Worm (Caenorhabditis elegans) whole organism, early embryonic: ENCODE data around the gene msp-36.

Experiments
- B0310.2 ChIP-seq: sonication (generic microtip); optimal IDR thresholded peaks from 2 replicates; lab custom pipeline; 2016; ENCODE audit warnings: mild to moderate bottlenecking, missing genetic modification characterization, missing compliant biosample characterization
- F13C5.2 ChIP-seq: sonication (generic microtip); optimal IDR thresholded peaks from 2 replicates; lab custom pipeline; 2017; ENCODE audit warnings: mild to moderate bottlenecking, missing genetic modification characterization, inconsistent platforms, missing compliant biosample characterization
- aly-1 ChIP-seq: sonication (generic microtip); optimal IDR thresholded peaks from 2 replicates; lab custom pipeline; 2016; ENCODE audit warnings: missing genetic modification characterization, missing compliant biosample characterization
- ama-1 ChIP-seq: fragments of 150-350 bp; optimal IDR thresholded peaks from 2 replicates; lab custom pipeline; 2014
- ceh-13 ChIP-seq: fragments of 200-800 bp; sonication (Bioruptor generic); optimal IDR thresholded peaks from 2 replicates; lab custom pipeline; 2018; ENCODE audit warnings: mild to moderate bottlenecking, missing genetic modification characterization, missing compliant biosample characterization
- ceh-36 ChIP-seq: sonication (generic microtip); optimal IDR thresholded peaks from 2 replicates; lab custom pipeline; 2016; ENCODE audit warnings: missing genetic modification characterization, inconsistent platforms, missing compliant biosample characterization
- ets-7 ChIP-seq: sonication (generic microtip); optimal IDR thresholded peaks from 2 replicates; lab custom pipeline; 2016; ENCODE audit warnings: missing genotype, missing genetic modification characterization, missing compliant biosample characterization
- flt-1 ChIP-seq: fragments of 200-800 bp; sonication (Bioruptor generic); IDR thresholded peaks from 2 replicates; pipeline ENCODE4 v1.3.6; 2022; ENCODE audit warnings: missing genetic modification characterization, missing compliant biosample characterization
- hmbx-1 ChIP-seq: sonication (generic microtip); optimal IDR thresholded peaks from 2 replicates; lab custom pipeline; 2016; ENCODE audit warnings: mild to moderate bottlenecking, missing genetic modification characterization, missing compliant biosample characterization
- hmg-4 ChIP-seq: fragments of 200-800 bp; sonication (Bioruptor generic); optimal IDR thresholded peaks from 2 replicates; lab custom pipeline; 2018; ENCODE audit warnings: mild to moderate bottlenecking, missing genetic modification characterization, missing compliant biosample characterization
- hnd-1 ChIP-seq: sonication (generic microtip); optimal IDR thresholded peaks from 2 replicates; lab custom pipeline; 2016; ENCODE audit warnings: missing genetic modification characterization, missing compliant biosample characterization
- pes-1 ChIP-seq: fragments of 200-800 bp; sonication (Bioruptor generic); IDR thresholded peaks from 2 replicates; pipeline ENCODE4 v1.3.6; 2022; ENCODE audit warnings: missing genetic modification reagents, missing genetic modification characterization, missing compliant biosample characterization
- scrt-1 ChIP-seq: fragments of 200-800 bp; sonication (Bioruptor generic); IDR thresholded peaks from 2 replicates; pipeline ENCODE4 v1.3.6; 2022; ENCODE audit warnings: missing genetic modification characterization, missing compliant biosample characterization
- sea-1 ChIP-seq: fragments of 200-800 bp; sonication (Bioruptor generic); conservative IDR thresholded peaks from 2 replicates; pipeline ENCODE4 v1.3.6; 2022; ENCODE audit warnings: missing genetic modification characterization, missing compliant biosample characterization
- tbx-11 ChIP-seq: fragments of 200-800 bp; sonication (Bioruptor generic); IDR thresholded peaks from 2 replicates; pipeline ENCODE4 v1.3.6; 2022; ENCODE audit warnings: missing genetic modification characterization, missing compliant biosample characterization
- tbx-37 ChIP-seq: fragments of 200-800 bp; sonication (Bioruptor generic); conservative IDR thresholded peaks from 2 replicates; pipeline ENCODE4 v1.3.6; 2022; ENCODE audit warnings: missing genetic modification reagents, missing genetic modification characterization, missing compliant biosample characterization
- tra-4 ChIP-seq: sonication (generic microtip); optimal IDR thresholded peaks from 2 replicates; lab custom pipeline; 2017; ENCODE audit warnings: missing genetic modification characterization, missing compliant biosample characterization

The msp-36 gene

ce11 chrIV:10095171-10095570 is at the start of gene msp-36, which contains the start of gene C04G2.5:
TSS of gene msp-36 (plus strand) at chrIV:10095433.
TSS of gene C04G2.5 (minus strand) at chrIV:10095271.
- TF ChIP-seq ceh-13 (GFP tag; lab: Kevin White, UChicago) (no peak), flt-1 (GFP tag; lab: Robert Waterston, UW) (no peak), F13C5.2 (tag; lab: Kevin White, UChicago) (no peak), hmbx-1 (tag; lab: Kevin White, UChicago) (no peak), pes-1 (GFP tag; lab: Robert Waterston, UW) (no peak)

ce11 chrIV:10046005-10046404 is 49.2 kb upstream of the msp-36 start:
- no peak for TF ChIP-seq pes-1 (GFP tag; lab: Robert Waterston, UW)
- no peak for TF ChIP-seq B0310.2 (tag; lab: Kevin White, UChicago)
- TF ChIP-seq aly-1 (tag; lab: Kevin White, UChicago), result no peak
- no peak for TF ChIP-seq flt-1 (GFP tag; lab: Robert Waterston, UW)
- TF ChIP-seq ceh-13 (GFP tag; lab: Kevin White, UChicago), result no peak
- TF ChIP-seq sea-1 (GFP tag; lab: Robert Waterston, UW), result no peak
- no peak for TF ChIP-seq tbx-11 (GFP tag; lab: Robert Waterston, UW)
- no peak for TF ChIP-seq tbx-37 (GFP tag; lab: Robert Waterston, UW)
- TF ChIP-seq hnd-1 (tag; lab: Kevin White, UChicago), result no peak
- no peak for TF ChIP-seq tra-4 (tag; lab: Kevin White, UChicago)
- TF ChIP-seq hmg-4 (GFP tag; lab: Kevin White, UChicago), result no peak
- no peak for TF ChIP-seq hmbx-1 (tag; lab: Kevin White, UChicago)
- no peak for TF ChIP-seq ets-7 (tag; lab: Kevin White, UChicago)
- no peak for TF ChIP-seq scrt-1 (GFP tag; lab: Robert Waterston, UW)
- no peak for TF ChIP-seq ceh-36 (tag; lab: Kevin White, UChicago)

- TF ChIP-seq hmbx-1 (tag; lab: Kevin White, UChicago) (no peak), scrt-1 (GFP tag; lab: Robert Waterston, UW) (no peak), ceh-36 (tag; lab: Kevin White, UChicago) (no peak), B0310.2 (tag; lab: Kevin White, UChicago) (no peak), ets-7 (tag; lab: Kevin White, UChicago) (no peak), tbx-37 (GFP tag; lab: Robert Waterston, UW) (no peak), aly-1 (tag; lab: Kevin White, UChicago) (no peak), flt-1 (GFP tag; lab: Robert Waterston, UW) (no peak), F13C5.2 (tag; lab: Kevin White, UChicago) (no peak), pes-1 (GFP tag; lab: Robert Waterston, UW) (no peak), hnd-1 (tag; lab: Kevin White, UChicago) (no peak), tra-4 (tag; lab: Kevin White, UChicago) (no peak), hmg-4 (GFP tag; lab: Kevin White, UChicago) (no peak), tbx-11 (GFP tag; lab: Robert Waterston, UW) (no peak), sea-1 (GFP tag; lab: Robert Waterston, UW) (no peak)
Observed at ce11 chrIV:10047108-10047507, 48.1 kb upstream of the msp-36 start, which contains the start of gene T04B2.3. TSS of gene T04B2.3 (plus strand) at chrIV:10047408.

ce11 chrIV:10048268-10048667 is 47.0 kb upstream of the msp-36 start:
- no peak for TF ChIP-seq F13C5.2 (tag; lab: Kevin White, UChicago)
- no peak for TF ChIP-seq ets-7 (tag; lab: Kevin White, UChicago)
- TF ChIP-seq sea-1 (GFP tag; lab: Robert Waterston, UW), result no peak

- TF ChIP-seq tbx-37 (GFP tag; lab: Robert Waterston, UW) (no peak), aly-1 (tag; lab: Kevin White, UChicago) (no peak)
Observed at ce11 chrIV:10051088-10051487, 44.1 kb upstream of the msp-36 start, which contains the start of gene T04B2.8. TSS of gene T04B2.8 (minus strand) at chrIV:10051188.

ce11 chrIV:10053550-10053949 is 41.7 kb upstream of the msp-36 start, which contains the start of gene srv-12:
TSS of gene srv-12 (minus strand) at chrIV:10053650.
- TF ChIP-seq F13C5.2 (tag; lab: Kevin White, UChicago) (no peak), pes-1 (GFP tag; lab: Robert Waterston, UW) (no peak), ets-7 (tag; lab: Kevin White, UChicago) (no peak), tbx-11 (GFP tag; lab: Robert Waterston, UW) (no peak), ceh-36 (tag; lab: Kevin White, UChicago) (no peak), aly-1 (tag; lab: Kevin White, UChicago) (no peak), flt-1 (GFP tag; lab: Robert Waterston, UW) (no peak), scrt-1 (GFP tag; lab: Robert Waterston, UW) (no peak), hmbx-1 (tag; lab: Kevin White, UChicago) (no peak), hmg-4 (GFP tag; lab: Kevin White, UChicago) (no peak), ceh-13 (GFP tag; lab: Kevin White, UChicago) (no peak), B0310.2 (tag; lab: Kevin White, UChicago) (no peak), hnd-1 (tag; lab: Kevin White, UChicago) (no peak)

- TF ChIP-seq ceh-36 (tag; lab: Kevin White, UChicago), result no peak
- TF ChIP-seq tbx-11 (GFP tag; lab: Robert Waterston, UW), result no peak
- no peak for TF ChIP-seq F13C5.2 (tag; lab: Kevin White, UChicago)
- TF ChIP-seq sea-1 (GFP tag; lab: Robert Waterston, UW), result no peak
- no peak for TF ChIP-seq tra-4 (tag; lab: Kevin White, UChicago)
- no peak for TF ChIP-seq pes-1 (GFP tag; lab: Robert Waterston, UW)
- no peak for TF ChIP-seq ceh-13 (GFP tag; lab: Kevin White, UChicago)
- no peak for TF ChIP-seq ama-1
- no peak for TF ChIP-seq scrt-1 (GFP tag; lab: Robert Waterston, UW)
- TF ChIP-seq hmbx-1 (tag; lab: Kevin White, UChicago), result no peak
- no peak for TF ChIP-seq tbx-37 (GFP tag; lab: Robert Waterston, UW)
- TF ChIP-seq flt-1 (GFP tag; lab: Robert Waterston, UW), result no peak
Observed at ce11 chrIV:10056138-10056537, 39.1 kb upstream of the msp-36 start, which contains the start of gene T04B2.7. TSS of gene T04B2.7 (minus strand) at chrIV:10056238.
